Worm (Caenorhabditis elegans) whole organism, early embryonic: ENCODE data around the gene F56D6.6.

Source experiments
- B0310.2 ChIP-seq: sonication (generic microtip); optimal IDR thresholded peaks from 2 replicates; lab custom pipeline; 2016; ENCODE audit warnings: mild to moderate bottlenecking, missing genetic modification characterization, missing compliant biosample characterization
- F13C5.2 ChIP-seq: sonication (generic microtip); optimal IDR thresholded peaks from 2 replicates; lab custom pipeline; 2017; ENCODE audit warnings: mild to moderate bottlenecking, missing genetic modification characterization, inconsistent platforms, missing compliant biosample characterization
- aly-1 ChIP-seq: sonication (generic microtip); optimal IDR thresholded peaks from 2 replicates; lab custom pipeline; 2016; ENCODE audit warnings: missing genetic modification characterization, missing compliant biosample characterization
- ama-1 ChIP-seq: fragments of 150-350 bp; optimal IDR thresholded peaks from 2 replicates; lab custom pipeline; 2014
- ceh-13 ChIP-seq: fragments of 200-800 bp; sonication (Bioruptor generic); optimal IDR thresholded peaks from 2 replicates; lab custom pipeline; 2018; ENCODE audit warnings: mild to moderate bottlenecking, missing genetic modification characterization, missing compliant biosample characterization
- ceh-36 ChIP-seq: sonication (generic microtip); optimal IDR thresholded peaks from 2 replicates; lab custom pipeline; 2016; ENCODE audit warnings: missing genetic modification characterization, inconsistent platforms, missing compliant biosample characterization
- ets-7 ChIP-seq: sonication (generic microtip); optimal IDR thresholded peaks from 2 replicates; lab custom pipeline; 2016; ENCODE audit warnings: missing genotype, missing genetic modification characterization, missing compliant biosample characterization
- flt-1 ChIP-seq: fragments of 200-800 bp; sonication (Bioruptor generic); IDR thresholded peaks from 2 replicates; pipeline ENCODE4 v1.3.6; 2022; ENCODE audit warnings: missing genetic modification characterization, missing compliant biosample characterization
- hmbx-1 ChIP-seq: sonication (generic microtip); optimal IDR thresholded peaks from 2 replicates; lab custom pipeline; 2016; ENCODE audit warnings: mild to moderate bottlenecking, missing genetic modification characterization, missing compliant biosample characterization
- hmg-4 ChIP-seq: fragments of 200-800 bp; sonication (Bioruptor generic); optimal IDR thresholded peaks from 2 replicates; lab custom pipeline; 2018; ENCODE audit warnings: mild to moderate bottlenecking, missing genetic modification characterization, missing compliant biosample characterization
- hnd-1 ChIP-seq: sonication (generic microtip); optimal IDR thresholded peaks from 2 replicates; lab custom pipeline; 2016; ENCODE audit warnings: missing genetic modification characterization, missing compliant biosample characterization
- pes-1 ChIP-seq: fragments of 200-800 bp; sonication (Bioruptor generic); IDR thresholded peaks from 2 replicates; pipeline ENCODE4 v1.3.6; 2022; ENCODE audit warnings: missing genetic modification reagents, missing genetic modification characterization, missing compliant biosample characterization
- scrt-1 ChIP-seq: fragments of 200-800 bp; sonication (Bioruptor generic); IDR thresholded peaks from 2 replicates; pipeline ENCODE4 v1.3.6; 2022; ENCODE audit warnings: missing genetic modification characterization, missing compliant biosample characterization
- sea-1 ChIP-seq: fragments of 200-800 bp; sonication (Bioruptor generic); conservative IDR thresholded peaks from 2 replicates; pipeline ENCODE4 v1.3.6; 2022; ENCODE audit warnings: missing genetic modification characterization, missing compliant biosample characterization
- tbx-11 ChIP-seq: fragments of 200-800 bp; sonication (Bioruptor generic); IDR thresholded peaks from 2 replicates; pipeline ENCODE4 v1.3.6; 2022; ENCODE audit warnings: missing genetic modification characterization, missing compliant biosample characterization
- tbx-37 ChIP-seq: fragments of 200-800 bp; sonication (Bioruptor generic); conservative IDR thresholded peaks from 2 replicates; pipeline ENCODE4 v1.3.6; 2022; ENCODE audit warnings: missing genetic modification reagents, missing genetic modification characterization, missing compliant biosample characterization
- tra-4 ChIP-seq: sonication (generic microtip); optimal IDR thresholded peaks from 2 replicates; lab custom pipeline; 2017; ENCODE audit warnings: missing genetic modification characterization, missing compliant biosample characterization

The F56D6.6 gene

ce11 chrIV:3862948-3863347 lies 40.1 kb upstream of the F56D6.6 start:
- TF ChIP-seq flt-1 (GFP tag; lab: Robert Waterston, UW) (no peak), tbx-11 (GFP tag; lab: Robert Waterston, UW) (no peak), sea-1 (GFP tag; lab: Robert Waterston, UW) (no peak), pes-1 (no peak), tbx-37 (GFP tag; lab: Robert Waterston, UW) (no peak), aly-1 (no peak), F13C5.2 (tag; lab: Kevin White, UChicago) (no peak), hmg-4 (GFP tag; lab: Kevin White, UChicago) (no peak), B0310.2 (tag; lab: Kevin White, UChicago) (no peak), tra-4 (tag; lab: Kevin White, UChicago) (no peak), ets-7 (tag; lab: Kevin White, UChicago) (no peak), ama-1 (no peak), scrt-1 (no peak), ceh-13 (no peak), hnd-1 (tag; lab: Kevin White, UChicago) (no peak), hmbx-1 (no peak), ceh-36 (no peak)

DNA sequence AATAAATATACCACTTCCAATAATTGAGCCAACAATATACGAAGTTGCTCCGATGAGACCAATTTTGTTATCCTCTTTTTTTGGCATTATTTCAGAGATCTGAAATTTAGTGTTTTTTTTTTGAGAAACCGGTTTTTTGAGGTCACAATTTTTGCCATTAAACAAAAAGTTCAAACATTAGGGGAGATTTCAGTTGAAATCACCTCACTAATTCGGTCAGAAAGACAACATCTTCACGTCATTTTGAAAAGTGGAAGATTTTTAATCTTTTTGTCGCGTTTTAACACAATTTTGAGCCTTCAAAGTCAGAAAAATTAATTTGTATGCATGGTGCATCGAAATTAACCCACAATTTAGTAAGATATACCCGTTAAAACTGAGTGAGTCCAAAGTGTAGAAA lies 38.1 kb upstream of the F56D6.6 start, which contains the start of gene aat-8:
Gene aat-8 (minus strand): TSS at position 101 of the 400 bp plus-strand sequence.
- TF ChIP-seq B0310.2 (tag; lab: Kevin White, UChicago), result no peak
- no peak for TF ChIP-seq hnd-1 (tag; lab: Kevin White, UChicago)
- no peak for TF ChIP-seq hmg-4 (GFP tag; lab: Kevin White, UChicago)
- TF ChIP-seq tbx-11 (GFP tag; lab: Robert Waterston, UW), result no peak
- TF ChIP-seq pes-1, result no peak
- no peak for TF ChIP-seq ceh-36
- no peak for TF ChIP-seq aly-1
- TF ChIP-seq hmbx-1, result no peak
- no peak for TF ChIP-seq F13C5.2 (tag; lab: Kevin White, UChicago)
- no peak for TF ChIP-seq tra-4 (tag; lab: Kevin White, UChicago)
- no peak for TF ChIP-seq flt-1 (GFP tag; lab: Robert Waterston, UW)
- TF ChIP-seq ama-1, result no peak
- TF ChIP-seq ets-7 (tag; lab: Kevin White, UChicago), result no peak

DNA sequence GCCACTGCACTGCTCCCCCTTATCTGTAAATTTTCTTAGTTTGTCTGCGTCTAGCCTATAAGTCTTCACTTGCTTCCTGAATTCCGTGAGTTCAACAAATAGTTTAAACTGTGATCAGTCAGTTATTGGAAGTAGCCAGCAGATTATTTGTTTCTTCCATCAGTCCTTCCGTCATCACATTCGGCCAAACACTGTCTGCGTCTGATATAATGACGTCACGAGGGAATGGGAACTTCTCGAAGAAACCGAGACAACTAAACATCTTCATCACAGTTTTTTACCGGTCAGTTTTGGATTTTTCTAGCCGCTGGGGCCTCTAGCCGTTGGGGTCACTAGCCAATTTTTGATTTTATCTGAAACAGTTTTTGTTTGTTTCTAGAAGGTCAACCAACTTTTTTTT lies 37.0 kb upstream of the F56D6.6 start:
- no peak for TF ChIP-seq ceh-36
- no peak for TF ChIP-seq aly-1
- no peak for TF ChIP-seq ceh-13
- TF ChIP-seq tbx-37 (GFP tag; lab: Robert Waterston, UW), result no peak
- TF ChIP-seq ets-7 (tag; lab: Kevin White, UChicago), result no peak
- no peak for TF ChIP-seq F13C5.2 (tag; lab: Kevin White, UChicago)
- no peak for TF ChIP-seq tbx-11 (GFP tag; lab: Robert Waterston, UW)
- TF ChIP-seq hmbx-1, result no peak
- no peak for TF ChIP-seq hnd-1 (tag; lab: Kevin White, UChicago)
- no peak for TF ChIP-seq flt-1 (GFP tag; lab: Robert Waterston, UW)
- TF ChIP-seq sea-1 (GFP tag; lab: Robert Waterston, UW), result no peak
- TF ChIP-seq pes-1, result no peak
- no peak for TF ChIP-seq B0310.2 (tag; lab: Kevin White, UChicago)
- no peak for TF ChIP-seq scrt-1
- TF ChIP-seq hmg-4 (GFP tag; lab: Kevin White, UChicago), result no peak

- TF ChIP-seq flt-1 (GFP tag; lab: Robert Waterston, UW) (no peak), B0310.2 (tag; lab: Kevin White, UChicago) (no peak), tbx-37 (GFP tag; lab: Robert Waterston, UW) (no peak), ama-1 (no peak), ets-7 (tag; lab: Kevin White, UChicago) (no peak), tbx-11 (GFP tag; lab: Robert Waterston, UW) (no peak), hmbx-1 (no peak), F13C5.2 (tag; lab: Kevin White, UChicago) (no peak), hnd-1 (tag; lab: Kevin White, UChicago) (no peak), tra-4 (tag; lab: Kevin White, UChicago) (no peak), ceh-36 (no peak), sea-1 (GFP tag; lab: Robert Waterston, UW) (no peak), hmg-4 (GFP tag; lab: Kevin White, UChicago) (no peak), ceh-13 (no peak), pes-1 (no peak)
Observed at ce11 chrIV:3867252-3867651, 35.8 kb upstream of the F56D6.6 start, which contains the start of gene F37C4.4. TSS of gene F37C4.4 (plus strand) at chrIV:3867309.

ce11 chrIV:3869875-3870274 lies 33.2 kb upstream of the F56D6.6 start:
- no peak for TF ChIP-seq ceh-36
- TF ChIP-seq F13C5.2 (tag; lab: Kevin White, UChicago), result no peak
- no peak for TF ChIP-seq scrt-1
- no peak for TF ChIP-seq aly-1
- TF ChIP-seq pes-1, result no peak
- no peak for TF ChIP-seq tra-4 (tag; lab: Kevin White, UChicago)
- no peak for TF ChIP-seq hmg-4 (GFP tag; lab: Kevin White, UChicago)
- no peak for TF ChIP-seq tbx-37 (GFP tag; lab: Robert Waterston, UW)
- no peak for TF ChIP-seq tbx-11 (GFP tag; lab: Robert Waterston, UW)
- no peak for TF ChIP-seq hnd-1 (tag; lab: Kevin White, UChicago)
- no peak for TF ChIP-seq ceh-13
- no peak for TF ChIP-seq hmbx-1
- no peak for TF ChIP-seq ama-1
- no peak for TF ChIP-seq ets-7 (tag; lab: Kevin White, UChicago)
- no peak for TF ChIP-seq sea-1 (GFP tag; lab: Robert Waterston, UW)
- TF ChIP-seq flt-1 (GFP tag; lab: Robert Waterston, UW), result no peak
- no peak for TF ChIP-seq B0310.2 (tag; lab: Kevin White, UChicago)

ce11 chrIV:3873195-3873594 lies 29.9 kb upstream of the F56D6.6 start:
- TF ChIP-seq tbx-37 (GFP tag; lab: Robert Waterston, UW) (no peak), tbx-11 (GFP tag; lab: Robert Waterston, UW) (no peak), flt-1 (GFP tag; lab: Robert Waterston, UW) (no peak), scrt-1 (no peak), ceh-36 (no peak)

DNA sequence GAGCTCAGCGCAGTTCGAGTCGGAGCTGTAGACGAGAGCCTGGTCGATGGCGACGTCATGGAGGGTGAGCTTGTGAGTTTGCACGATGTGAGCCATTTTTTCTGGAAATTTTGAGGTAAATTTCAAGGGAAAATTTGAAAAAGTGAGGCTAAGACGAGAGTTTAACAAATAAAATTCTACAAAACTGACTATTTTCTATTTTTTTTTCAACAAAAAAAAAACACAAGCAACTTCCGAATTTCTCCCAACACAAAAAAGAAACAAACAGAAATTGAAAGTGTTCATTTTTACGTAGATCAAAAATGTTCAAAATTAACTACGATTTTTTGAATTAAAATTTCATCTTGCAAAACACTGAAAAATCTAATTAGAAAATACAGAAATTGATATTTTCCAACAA lies 29.3 kb upstream of the F56D6.6 start, which contains the start of gene F37C4.5:
Gene F37C4.5 (minus strand): TSS at position 101 of the 400 bp plus-strand sequence.
- TF ChIP-seq tbx-11 (GFP tag; lab: Robert Waterston, UW), result no peak
- TF ChIP-seq aly-1, result no peak
- no peak for TF ChIP-seq ceh-36
- no peak for TF ChIP-seq tra-4 (tag; lab: Kevin White, UChicago)
- no peak for TF ChIP-seq F13C5.2 (tag; lab: Kevin White, UChicago)
- no peak for TF ChIP-seq tbx-37 (GFP tag; lab: Robert Waterston, UW)
- no peak for TF ChIP-seq hnd-1 (tag; lab: Kevin White, UChicago)
- TF ChIP-seq ceh-13, result no peak
- no peak for TF ChIP-seq ets-7 (tag; lab: Kevin White, UChicago)
- no peak for TF ChIP-seq B0310.2 (tag; lab: Kevin White, UChicago)
